Worm (Caenorhabditis elegans): ENCODE results near the gene C45G9.4.
A peak's percentile ranks its signal among the peaks of the same experiment; 100 is the strongest.

The C45G9.4 gene

DNA sequence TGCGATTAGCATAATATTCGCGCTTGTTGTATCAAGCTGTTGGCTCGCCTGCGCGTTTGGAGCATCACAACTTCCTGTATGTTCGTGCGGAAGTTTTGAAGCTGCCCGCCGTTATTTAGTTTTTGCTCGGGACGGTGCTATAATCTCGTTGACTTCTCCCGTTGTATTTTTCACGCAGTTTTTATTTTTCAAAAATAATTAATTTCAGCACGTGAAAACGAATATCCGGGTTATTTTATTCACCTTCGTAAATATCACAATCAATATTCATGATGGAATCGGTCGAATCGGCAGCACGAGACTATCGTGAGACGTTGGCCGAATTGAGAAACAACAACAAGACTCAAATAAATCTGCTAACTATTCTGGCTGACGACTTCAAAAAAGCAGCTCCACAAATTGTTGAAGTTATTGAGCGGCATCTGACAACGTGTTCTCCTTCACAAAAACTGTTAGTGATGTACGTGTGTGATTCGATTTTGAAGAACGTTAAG, 37.3 kb upstream of the C45G9.4 start (continued):
- TF ChIP-seq B0261.1 (tag; optimal IDR thresholded peaks at IDR 0.05) (peak; percentile 19), rpc-1 (optimal IDR thresholded peaks at IDR 0.05) (no peak), rpc-1 (tag; optimal IDR thresholded peaks at IDR 0.05) (no peak), ceh-40 (GFP tag; IDR thresholded peaks at IDR 0.05) (0 out of 2 replicates have a peak, but pooled peaks have one; percentile 16)

ce11 chrIII:5026366-5026765, 36.1 kb upstream of the C45G9.4 start:
- TF ChIP-seq cebp-1 (GFP tag; IDR thresholded peaks at IDR 0.05) (no peak), cebp-1 (tag; optimal IDR thresholded peaks at IDR 0.05) (peak; percentile 64), nhr-120 (GFP tag; IDR thresholded peaks at IDR 0.05) (no peak), zim-3 (tag; optimal IDR thresholded peaks at IDR 0.05) (no peak), mxl-1 (tag; optimal IDR thresholded peaks at IDR 0.05) (no peak)

- TF ChIP-seq tlf-1 (GFP tag; optimal IDR thresholded peaks at IDR 0.05): no peak
- TF ChIP-seq hmg-1.2 (GFP tag; IDR thresholded peaks at IDR 0.05): 0 out of 2 replicates have a peak, but pooled peaks have one; percentile 3
- no peak for TF ChIP-seq lsl-1 (GFP tag; optimal IDR thresholded peaks at IDR 0.05)
- TF ChIP-seq atf-7 (tag; optimal IDR thresholded peaks at IDR 0.05): peak; percentile 22
- TF ChIP-seq hrde-1 (tag; optimal IDR thresholded peaks at IDR 0.05; ENCODE audit: borderline replicate concordance): no peak
- 0 out of 2 replicates have a peak, but pooled peaks have one; percentile 14 for TF ChIP-seq hmg-20 (GFP tag; IDR thresholded peaks at IDR 0.05)
Observed at ce11 chrIII:5027219-5027618, 35.3 kb upstream of the C45G9.4 start.

ce11 chrIII:5030629-5031028, 31.9 kb upstream of the C45G9.4 start, which contains the start of gene klp-6:
klp-6 (plus strand) TSS chrIII:5030929.
- no peak for TF ChIP-seq pha-4 (tag; optimal IDR thresholded peaks at IDR 0.05)
- no peak for TF ChIP-seq ztf-6 (GFP tag; IDR thresholded peaks at IDR 0.05)
- TF ChIP-seq tbx-9 (tag; optimal IDR thresholded peaks at IDR 0.05; ENCODE audit: borderline replicate concordance): no peak
- TF ChIP-seq gei-17 (GFP tag; optimal IDR thresholded peaks at IDR 0.05): no peak
- no peak for TF ChIP-seq attf-6 (GFP tag; IDR thresholded peaks at IDR 0.05)

- TF ChIP-seq C17E4.6 (GFP tag; IDR thresholded peaks at IDR 0.05) (peak; percentile 79), rpc-1 (optimal IDR thresholded peaks at IDR 0.05) (peak; percentile 71), rpc-1 (tag; optimal IDR thresholded peaks at IDR 0.05) (peak; percentile 63), F22D6.2 (tag; optimal IDR thresholded peaks at IDR 0.05) (peak; percentile 50), K12H6.12 (tag; optimal IDR thresholded peaks at IDR 0.05) (peak; percentile 93), ekl-4 (GFP tag; IDR thresholded peaks at IDR 0.05) (peak; percentile 87), ceh-91 (GFP tag; IDR thresholded peaks at IDR 0.05) (peak; percentile 66), lsl-1 (GFP tag; optimal IDR thresholded peaks at IDR 0.05) (peak; percentile 55), hmg-20 (GFP tag; IDR thresholded peaks at IDR 0.05) (peak; percentile 77; the same call in 1 of the 2 replicates), madf-8 (GFP tag; conservative IDR thresholded peaks at IDR 0.05) (0 out of 2 replicates have a peak, but pooled peaks have one; percentile 27), F33H1.4 (GFP tag; IDR thresholded peaks at IDR 0.05) (peak; percentile 71), Y56A3A.18 (GFP tag; IDR thresholded peaks at IDR 0.05) (peak; percentile 84; the same call in 1 of the 2 replicates), ceh-79 (tag; optimal IDR thresholded peaks at IDR 0.05) (peak; percentile 68), madf-10 (tag; optimal IDR thresholded peaks at IDR 0.05) (peak; percentile 71), chd-7 (tag; optimal IDR thresholded peaks at IDR 0.05) (peak; percentile 79), F10E7.11 (tag; optimal IDR thresholded peaks at IDR 0.05) (peak; percentile 67), sptf-2 (GFP tag; optimal IDR thresholded peaks at IDR 0.05) (peak; percentile 44), nhr-179 (tag; optimal IDR thresholded peaks at IDR 0.05) (peak; percentile 70), lsy-27 (tag; optimal IDR thresholded peaks at IDR 0.05; ENCODE audit: borderline replicate concordance, insufficient read depth) (peak; percentile 39), ztf-3 (GFP tag; optimal IDR thresholded peaks at IDR 0.05) (peak; percentile 53), Y79H2A.3 (GFP tag; conservative IDR thresholded peaks at IDR 0.05) (0 out of 2 replicates have a peak, but pooled peaks have one; percentile 22), tbp1 (GFP tag; optimal IDR thresholded peaks at IDR 0.05) (peak; percentile 85), bed-2 (GFP tag; IDR thresholded peaks at IDR 0.05) (0 out of 2 replicates have a peak, but pooled peaks have one; percentile 14), dox-1 (GFP tag; IDR thresholded peaks at IDR 0.05) (peak; percentile 98), K11D2.4 (GFP tag; IDR thresholded peaks at IDR 0.05) (peak; percentile 87)
Observed at ce11 chrIII:5031375-5031836, 31.1 kb upstream of the C45G9.4 start.
